Worm (Caenorhabditis elegans): ENCODE results near the gene C50C3.5.

C50C3.5 gene

DNA sequence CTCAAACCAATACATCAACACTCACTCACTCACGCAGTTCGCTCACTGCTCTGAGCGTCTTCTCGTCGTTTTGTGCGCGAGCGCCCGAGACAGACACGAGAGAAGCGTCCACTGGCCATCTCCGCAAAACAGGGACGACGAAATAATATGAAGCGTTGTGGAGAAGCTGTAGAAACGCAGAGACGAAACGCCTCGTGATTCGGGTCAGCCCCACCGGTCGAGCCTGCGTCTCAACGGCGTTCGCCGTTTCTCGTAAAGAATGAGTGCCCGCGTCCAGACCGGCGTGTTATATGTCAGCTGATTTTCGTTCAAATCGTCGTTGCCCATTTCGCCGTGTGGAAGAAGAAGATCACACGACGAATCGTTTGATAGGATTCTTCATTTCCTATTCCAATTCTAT lies 48.5 kb downstream of the C50C3.5 start, which contains the start of gene fbxl-1 (continued):
- TF ChIP-seq Y55F3AM.14 (GFP tag; optimal IDR thresholded peaks at IDR 0.05) = peak; percentile 71
- peak; percentile 38 for TF ChIP-seq ztf-4 (tag; optimal IDR thresholded peaks at IDR 0.05)
- TF ChIP-seq sma-3 (GFP tag; optimal IDR thresholded peaks at IDR 0.05) = peak; percentile 53
- TF ChIP-seq mdl-1 (tag; optimal IDR thresholded peaks at IDR 0.05) = peak; percentile 78 to 92
- TF ChIP-seq F13H6.1 (tag; optimal IDR thresholded peaks at IDR 0.05) = peak; percentile 87

DNA sequence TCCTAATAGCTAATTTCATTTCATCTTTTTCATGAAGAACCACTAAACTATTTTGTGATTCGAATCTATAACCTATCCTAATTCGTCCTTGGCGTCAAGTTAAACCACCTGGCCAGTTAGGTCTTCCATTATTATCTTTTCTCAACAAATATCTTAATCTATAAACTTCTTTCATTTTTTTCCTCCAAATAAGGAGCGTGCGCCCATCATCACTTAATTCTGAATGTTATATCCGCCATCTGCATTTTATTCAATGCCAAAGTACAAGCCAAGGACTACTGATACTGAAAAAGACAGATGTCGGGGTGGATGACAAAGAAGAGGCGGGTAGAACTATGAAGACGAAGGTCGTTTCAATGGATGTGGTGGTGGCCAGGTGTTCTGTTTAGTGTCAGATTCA lies 49.9 kb downstream of the C50C3.5 start:
- TF ChIP-seq alr-1 (tag; optimal IDR thresholded peaks at IDR 0.05) (no peak), aly-2 (tag; optimal IDR thresholded peaks at IDR 0.05) (no peak), mdl-1 (tag; optimal IDR thresholded peaks at IDR 0.05) (no peak), lsy-2 (tag; optimal IDR thresholded peaks at IDR 0.05) (no peak), nhr-12 (tag; optimal IDR thresholded peaks at IDR 0.05) (no peak), nhr-25 (tag; optimal IDR thresholded peaks at IDR 0.05) (peak; percentile 44), zag-1 (tag; optimal IDR thresholded peaks at IDR 0.05) (no peak), lin-39 (tag; optimal IDR thresholded peaks at IDR 0.05) (no peak)

DNA sequence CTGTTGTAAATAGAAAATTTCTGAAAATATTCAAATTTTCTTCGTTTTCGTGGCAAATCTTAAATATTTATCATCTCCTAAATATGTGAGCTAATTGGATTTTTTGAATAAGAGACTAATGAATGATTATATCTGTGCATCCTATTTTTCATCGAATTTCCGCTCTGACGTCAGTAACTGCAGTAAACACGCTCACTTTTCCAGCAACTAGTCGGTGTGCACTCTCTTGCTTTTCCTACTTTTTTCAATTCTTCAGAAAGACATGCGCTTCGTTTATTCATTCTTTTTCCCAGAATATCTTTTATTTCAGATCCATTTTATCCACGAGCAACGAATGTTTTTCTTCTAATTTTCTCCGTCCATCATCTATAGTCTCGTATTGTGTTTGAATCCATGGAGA lies 50.5 kb downstream of the C50C3.5 start:
- no peak for TF ChIP-seq nhr-23 (tag; optimal IDR thresholded peaks at IDR 0.05)
- peak; percentile 42 for TF ChIP-seq crh-2 (tag; optimal IDR thresholded peaks at IDR 0.05)
- TF ChIP-seq nhr-129 (tag; optimal IDR thresholded peaks at IDR 0.05) = peak; percentile 2
- TF ChIP-seq sma-9 (GFP tag; optimal IDR thresholded peaks at IDR 0.05) = peak; percentile 8
- no peak for TF ChIP-seq sma-9 (tag; optimal IDR thresholded peaks at IDR 0.05)
- peak in 1 of 2 experiments; percentile 57 for TF ChIP-seq lsy-2 (tag; optimal IDR thresholded peaks at IDR 0.05)
- peak; percentile 48 for TF ChIP-seq C34F6.9 (tag; optimal IDR thresholded peaks at IDR 0.05)
- peak; percentile 41 for TF ChIP-seq nhr-6 (tag; optimal IDR thresholded peaks at IDR 0.05)
- no peak for TF ChIP-seq lin-13 (GFP tag; optimal IDR thresholded peaks at IDR 0.05)
